Worm (Caenorhabditis elegans) whole organism, late embryonic: ENCODE data around the gene chpf-1.

ENCODE experiments used
- ceh-14 ChIP-seq: sonication (generic microtip); optimal IDR thresholded peaks from 2 replicates; lab custom pipeline; 2016; ENCODE audit warnings: missing genotype, missing genetic modification characterization, missing compliant biosample characterization
- ceh-9 ChIP-seq: sonication (generic microtip); optimal IDR thresholded peaks from 2 replicates; lab custom pipeline; 2016; ENCODE audit warnings: mild to moderate bottlenecking, missing genetic modification characterization, inconsistent platforms, missing compliant biosample characterization
- fkh-10 ChIP-seq: fragments of 150-350 bp; optimal IDR thresholded peaks from 2 replicates; lab custom pipeline; 2014; ENCODE audit warnings: missing biosample characterization, missing genetic modification reagents, missing genetic modification characterization
- nhr-232 ChIP-seq: sonication (generic microtip); optimal IDR thresholded peaks from 2 replicates; lab custom pipeline; 2016; ENCODE audit warnings: missing genetic modification characterization, missing compliant biosample characterization
- pqm-1 ChIP-seq: sonication (generic microtip); optimal IDR thresholded peaks from 2 replicates; lab custom pipeline; 2016; ENCODE audit warnings: missing genetic modification characterization, missing compliant biosample characterization

ce11 chrV:10198386-10198785 is 4.9 kb downstream of the chpf-1 start, which contains the start of gene ZK856.6:
- TF ChIP-seq pqm-1 (no peak), nhr-232 (no peak), fkh-10 (GFP tag; lab: Kevin White, UChicago) (no peak), ceh-14 (tag; lab: Kevin White, UChicago) (no peak), ceh-9 (no peak)
